Fruit fly (Drosophila melanogaster) whole organism, embryonic: ENCODE data around the gene CG5909.

Source experiments
- CG1792 ChIP-seq: fragments of 200-800 bp; sonication (Bioruptor generic); optimal IDR thresholded peaks from 2 replicates; lab custom pipeline; 2016; ENCODE audit warnings: missing biosample characterization, missing genetic modification characterization
- CG30403 ChIP-seq: fragments of 200-800 bp; sonication (Bioruptor generic); optimal IDR thresholded peaks from 3 replicates; lab custom pipeline; 2016; ENCODE audit warnings: missing biosample characterization, missing genetic modification characterization
- CG8290 ChIP-seq, 3 experiments: fragments of 200-800 bp; sonication (Bioruptor generic); optimal IDR thresholded peaks; 2 replicates each; lab custom pipeline; 2016 to 2019; ENCODE audit warnings: missing biosample characterization in 3 of 3, missing genetic modification characterization in 3 of 3, mild to moderate bottlenecking in 2 of 3, moderate library complexity in 1 of 3
- CG9215 ChIP-seq: fragments of 200-800 bp; sonication (Bioruptor generic); IDR thresholded peaks from 2 replicates; pipeline ENCODE4 v1.3.6; 2022; ENCODE audit warnings: missing biosample characterization, missing genetic modification characterization
- ac ChIP-seq: fragments of 200-800 bp; sonication (Bioruptor generic); optimal IDR thresholded peaks from 3 replicates; lab custom pipeline; 2017; ENCODE audit warnings: missing biosample characterization, mild to moderate bottlenecking, missing genetic modification characterization
- ind ChIP-seq: fragments of 200-800 bp; sonication (Bioruptor generic); optimal IDR thresholded peaks from 3 replicates; lab custom pipeline; 2016; ENCODE audit warnings: missing biosample characterization, missing genetic modification characterization
- klu ChIP-seq: fragments of 200-800 bp; sonication (Bioruptor generic); IDR thresholded peaks from 2 replicates; pipeline ENCODE4 v1.3.6; 2022; ENCODE audit warnings: missing biosample characterization, missing genetic modification characterization

dm6 chr3R:27196866-27197265 is 35.9 kb downstream of the CG5909 start:
- no peak for TF ChIP-seq CG1792 (GFP tag; lab: Kevin White, UChicago)
- no peak for TF ChIP-seq ac (GFP tag; lab: Kevin White, UChicago)
- TF ChIP-seq CG8290 (GFP tag; optimal IDR thresholded peaks at IDR 0.05; lab: Kevin White, UChicago) = no peak
- no peak for TF ChIP-seq CG8290 (tag; optimal IDR thresholded peaks at IDR 0.05; lab: Kevin White, UChicago)
- TF ChIP-seq ind = no peak
- TF ChIP-seq klu = no peak
- TF ChIP-seq CG30403 = no peak
- TF ChIP-seq CG9215 (GFP tag; lab: Robert Waterston, UW) = no peak
